Fruit fly (Drosophila melanogaster) whole organism, wandering third instar larva: ENCODE data around the gene CG10738.

Experiments
- Abd-B ChIP-seq: fragments of >200 bp; optimal IDR thresholded peaks from 2 replicates; lab custom pipeline; 2017; ENCODE audit warnings: missing biosample characterization, missing genetic modification characterization
- CG32264 ChIP-seq: fragments of 200-800 bp; sonication (Bioruptor generic); optimal IDR thresholded peaks from 2 replicates; lab custom pipeline; 2016; ENCODE audit warnings: missing biosample characterization, missing genetic modification characterization
- CG9705 ChIP-seq: fragments of 200-800 bp; sonication (Bioruptor generic); optimal IDR thresholded peaks from 2 replicates; lab custom pipeline; 2018; ENCODE audit warnings: missing biosample characterization, mild to moderate bottlenecking, missing genetic modification characterization
- CrebA ChIP-seq: fragments of 200-800 bp; sonication (Bioruptor generic); optimal IDR thresholded peaks from 2 replicates; lab custom pipeline; 2016; ENCODE audit warnings: missing biosample characterization, mild to moderate bottlenecking, missing genetic modification characterization, borderline replicate concordance
- Dfd ChIP-seq: fragments of >200 bp; optimal IDR thresholded peaks from 2 replicates; lab custom pipeline; 2017; ENCODE audit warnings: missing biosample characterization, missing genetic modification characterization
- Dif ChIP-seq: fragments of 200-275, 200-300 bp; sonication (Bioruptor generic); optimal IDR thresholded peaks from 2 replicates; lab custom pipeline; 2018; ENCODE audit warnings: missing biosample characterization, missing genetic modification characterization; ENCODE audit not compliant: partially characterized antibody
- GATAd ChIP-seq: sonication (Bioruptor generic); optimal IDR thresholded peaks from 2 replicates; lab custom pipeline; 2016; ENCODE audit warnings: missing biosample characterization, missing genetic modification characterization
- HLH106 ChIP-seq: fragments of 200-800 bp; optimal IDR thresholded peaks from 3 replicates; lab custom pipeline; 2019; ENCODE audit warnings: missing biosample characterization, mild to moderate bottlenecking, missing genetic modification characterization, moderate library complexity
- Hnf4 ChIP-seq: fragments of 200-800 bp; sonication (Bioruptor generic); optimal IDR thresholded peaks from 2 replicates; lab custom pipeline; 2016; ENCODE audit warnings: missing biosample characterization, mild to moderate bottlenecking, missing genetic modification characterization
- Hr78 ChIP-seq: fragments of >200 bp; optimal IDR thresholded peaks from 2 replicates; lab custom pipeline; 2017; ENCODE audit warnings: missing biosample characterization, missing genetic modification characterization
- Hr83 ChIP-seq: fragments of 200-300 bp; sonication (Bioruptor generic); optimal IDR thresholded peaks from 2 replicates; lab custom pipeline; 2016; ENCODE audit warnings: missing biosample characterization, mild to moderate bottlenecking, missing genetic modification characterization, moderate library complexity; ENCODE audit not compliant: poor library complexity, severe bottlenecking
- Jra ChIP-seq: sonication (Bioruptor generic); optimal IDR thresholded peaks from 2 replicates; lab custom pipeline; 2016; ENCODE audit warnings: missing biosample characterization, missing genetic modification characterization
- Mio ChIP-seq: sonication (Bioruptor generic); optimal IDR thresholded peaks from 2 replicates; lab custom pipeline; 2016; ENCODE audit warnings: missing biosample characterization, missing genetic modification characterization
- Myc ChIP-seq: fragments of >200 bp; optimal IDR thresholded peaks from 2 replicates; lab custom pipeline; 2017
- N ChIP-seq: fragments of >200 bp; optimal IDR thresholded peaks from 2 replicates; lab custom pipeline; 2018; ENCODE audit warnings: missing biosample characterization, missing external identifiers, missing genetic modification characterization
- OdsH ChIP-seq: fragments of 200-800 bp; sonication (Bioruptor generic); optimal IDR thresholded peaks from 2 replicates; lab custom pipeline; 2016; ENCODE audit warnings: missing biosample characterization, mild to moderate bottlenecking, missing genetic modification characterization
- Rel ChIP-seq, 2 experiments: fragments of 200-800 bp; sonication (Bioruptor generic) in 1 of 2; optimal IDR thresholded peaks; 2 replicates in 1 of 2; 3 replicates in 1 of 2; lab custom pipeline; 2016 to 2019; ENCODE audit warnings: mild to moderate bottlenecking in 2 of 2, missing biosample characterization in 2 of 2, missing genetic modification characterization in 2 of 2, moderate library complexity in 1 of 2
- Sp1 ChIP-seq: fragments of 200-800 bp; sonication (Bioruptor generic); optimal IDR thresholded peaks from 3 replicates; lab custom pipeline; 2019; ENCODE audit warnings: missing biosample characterization, mild to moderate bottlenecking, missing genetic modification characterization, moderate library complexity
- Vsx2 ChIP-seq: fragments of 200-300, 225-300 bp; sonication (Bioruptor generic); optimal IDR thresholded peaks from 2 replicates; lab custom pipeline; 2018; ENCODE audit warnings: missing biosample characterization, missing genetic modification characterization; ENCODE audit not compliant: partially characterized antibody
- br ChIP-seq: fragments of 200-800 bp; sonication (Bioruptor generic); optimal IDR thresholded peaks from 2 replicates; lab custom pipeline; 2016; ENCODE audit warnings: missing biosample characterization, missing genetic modification characterization
- brk ChIP-seq: fragments of 200-800 bp; sonication (Bioruptor generic); optimal IDR thresholded peaks from 2 replicates; lab custom pipeline; 2016; ENCODE audit warnings: missing biosample characterization, mild to moderate bottlenecking, missing genetic modification characterization
- dl ChIP-seq, 2 experiments: fragments of 175-275, 200-275 bp in 1 of 2; fragments of 200-275 bp in 1 of 2; sonication (Bioruptor generic); optimal IDR thresholded peaks; lab custom pipeline; 2018; ENCODE audit warnings: mild to moderate bottlenecking in 2 of 2, missing biosample characterization in 2 of 2, missing genetic modification characterization in 2 of 2, moderate library complexity in 2 of 2; ENCODE audit not compliant: partially characterized antibody in 2 of 2, insufficient read depth in 1 of 2
- dmrt93B ChIP-seq: fragments of 200-800 bp; sonication (Bioruptor generic); optimal IDR thresholded peaks from 2 replicates; lab custom pipeline; 2018; ENCODE audit warnings: missing biosample characterization, mild to moderate bottlenecking, missing genetic modification characterization
- dsf ChIP-seq: sonication (Bioruptor generic); optimal IDR thresholded peaks from 2 replicates; lab custom pipeline; 2016; ENCODE audit warnings: missing biosample characterization, missing genetic modification characterization, borderline replicate concordance
- ey ChIP-seq: fragments of 200-800 bp; sonication (Bioruptor generic); optimal IDR thresholded peaks from 2 replicates; lab custom pipeline; 2016; ENCODE audit warnings: missing biosample characterization, missing genetic modification characterization
- foxo ChIP-seq, 2 experiments: fragments of 200-800 bp; sonication (Bioruptor generic); optimal IDR thresholded peaks; 2 replicates in 1 of 2; 3 replicates in 1 of 2; lab custom pipeline; 2016 to 2017; ENCODE audit warnings: missing biosample characterization in 2 of 2, missing genetic modification characterization in 2 of 2
- fru ChIP-seq: fragments of 200-800 bp; sonication (Bioruptor generic); optimal IDR thresholded peaks from 3 replicates; lab custom pipeline; 2016; ENCODE audit warnings: missing biosample characterization, mild to moderate bottlenecking, missing genetic modification characterization
- h ChIP-seq: fragments of 200-800 bp; sonication (Bioruptor generic); optimal IDR thresholded peaks from 3 replicates; lab custom pipeline; 2016; ENCODE audit warnings: missing biosample characterization, mild to moderate bottlenecking, missing genetic modification characterization
- jim ChIP-seq: fragments of 175-275, 200-325 bp; sonication (Bioruptor generic); optimal IDR thresholded peaks from 2 replicates; lab custom pipeline; 2016; ENCODE audit warnings: missing biosample characterization, mild to moderate bottlenecking, missing genetic modification characterization
- lola ChIP-seq: fragments of >200 bp; optimal IDR thresholded peaks from 2 replicates; lab custom pipeline; 2017; ENCODE audit warnings: missing biosample characterization, missing genetic modification characterization
- pan ChIP-seq: fragments of >200 bp; optimal IDR thresholded peaks from 2 replicates; lab custom pipeline; 2017
- psq ChIP-seq: fragments of 200-800 bp; sonication (Bioruptor generic); optimal IDR thresholded peaks from 3 replicates; lab custom pipeline; 2017; ENCODE audit warnings: missing biosample characterization, mild to moderate bottlenecking, missing genetic modification characterization, moderate library complexity
- rgr ChIP-seq: fragments of 200-800 bp; sonication (Bioruptor generic); optimal IDR thresholded peaks from 3 replicates; lab custom pipeline; 2016; ENCODE audit warnings: missing biosample characterization, mild to moderate bottlenecking, missing genetic modification characterization
- sage ChIP-seq: fragments of 200-800 bp; sonication (Bioruptor generic); optimal IDR thresholded peaks from 2 replicates; lab custom pipeline; 2016; ENCODE audit warnings: missing biosample characterization, mild to moderate bottlenecking, missing genetic modification characterization
- sv ChIP-seq: fragments of 200-800 bp; sonication (Bioruptor generic); optimal IDR thresholded peaks from 3 replicates; lab custom pipeline; 2016; ENCODE audit warnings: missing biosample characterization, missing genetic modification characterization
- tai ChIP-seq: sonication (Bioruptor generic); optimal IDR thresholded peaks from 2 replicates; lab custom pipeline; 2016; ENCODE audit warnings: missing biosample characterization, missing genetic modification characterization
- usp ChIP-seq: fragments of >200 bp; optimal IDR thresholded peaks from 2 replicates; lab custom pipeline; 2017; ENCODE audit warnings: missing biosample characterization, missing genetic modification characterization
- woc ChIP-seq: sonication (Bioruptor generic); optimal IDR thresholded peaks from 2 replicates; lab custom pipeline; 2016; ENCODE audit warnings: missing biosample characterization, mild to moderate bottlenecking, missing genetic modification characterization

The CG10738 gene

DNA sequence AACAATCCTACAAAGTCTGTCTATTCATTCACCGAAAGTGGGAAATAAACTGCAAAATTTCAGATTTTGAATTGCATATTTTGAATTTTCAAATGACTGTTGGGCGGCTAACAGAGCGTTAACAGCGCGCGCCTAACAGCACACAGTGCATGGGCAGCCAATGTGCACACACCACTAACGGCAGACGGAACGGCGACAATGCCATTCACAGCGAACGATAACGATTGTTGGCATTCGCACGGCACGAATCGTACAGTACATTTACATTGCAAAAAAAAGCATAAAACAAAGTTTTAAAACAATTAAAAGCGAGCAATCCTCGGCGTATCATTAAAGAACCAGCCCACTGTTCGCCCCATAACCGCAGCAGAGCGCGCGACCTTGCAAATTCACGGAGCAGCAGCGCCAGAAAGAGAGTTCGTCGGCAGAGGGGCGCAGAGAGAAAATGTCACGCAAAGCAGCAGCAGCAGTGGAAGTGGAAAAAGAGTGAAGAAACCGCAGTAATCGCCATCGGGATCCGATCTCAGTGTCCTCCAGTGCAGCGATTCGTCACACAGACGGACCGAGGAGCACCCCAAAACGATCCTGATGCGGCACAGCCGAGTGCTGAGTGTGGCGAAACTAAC, 52.0 kb downstream of the CG10738 start, which contains the start of gene Spt20:
Gene Spt20 (plus strand): TSS at position 224 of the 626 bp plus-strand sequence.
- TF ChIP-seq lola (GFP tag; lab: Kevin White, UChicago) = no peak
- no peak for TF ChIP-seq brk (GFP tag; lab: Kevin White, UChicago)
- no peak for TF ChIP-seq Abd-B
- no peak for TF ChIP-seq CG9705 (GFP tag; lab: Kevin White, UChicago)
- TF ChIP-seq Vsx2 (GFP tag; lab: Kevin White, UChicago) = no peak
- no peak for TF ChIP-seq CG32264
- no peak for TF ChIP-seq ey (GFP tag; lab: Kevin White, UChicago)
- TF ChIP-seq Jra = no peak
- no peak for TF ChIP-seq Mio (GFP tag; lab: Kevin White, UChicago)
- no peak for TF ChIP-seq dl (GFP tag; optimal IDR thresholded peaks at IDR 0.05; lab: Kevin White, UChicago; ENCODE audit: insufficient read depth in 1 of 2, partially characterized antibody in 2 of 2)
- TF ChIP-seq woc (GFP tag; lab: Kevin White, UChicago) = no peak
- TF ChIP-seq CrebA (GFP tag; lab: Kevin White, UChicago) = no peak
- TF ChIP-seq Sp1 (GFP tag; lab: Kevin White, UChicago) = no peak
- TF ChIP-seq sv = no peak
- TF ChIP-seq Hr83 = no peak
- no peak for TF ChIP-seq usp (GFP tag; lab: Kevin White, UChicago)
- no peak for TF ChIP-seq psq (GFP tag; lab: Kevin White, UChicago)

DNA sequence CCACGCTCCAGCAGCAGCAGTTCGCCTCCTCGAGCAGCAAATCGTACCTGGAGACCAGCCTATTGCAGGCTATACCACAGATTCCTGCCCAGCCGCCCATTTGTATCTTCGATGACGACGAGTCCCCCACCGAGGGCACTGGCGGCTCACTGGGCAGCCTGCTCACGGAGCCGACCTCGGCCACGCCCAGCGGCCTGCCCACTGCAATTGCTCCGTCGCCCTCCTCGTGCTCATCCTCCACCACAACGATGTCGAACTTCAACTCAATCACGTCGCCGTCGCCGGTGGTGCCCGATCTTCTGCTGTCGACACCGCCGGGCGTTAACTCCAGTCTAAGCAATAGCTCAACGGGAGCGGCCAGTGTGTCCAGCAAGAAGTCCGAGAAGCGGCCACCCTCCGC, 53.1 kb downstream of the CG10738 start:
- TF ChIP-seq tai (no peak), br (GFP tag; lab: Kevin White, UChicago) (no peak), jim (GFP tag; lab: Kevin White, UChicago) (no peak), Abd-B (no peak), dsf (GFP tag; lab: Kevin White, UChicago) (no peak), lola (GFP tag; lab: Kevin White, UChicago) (no peak)
- TF ChIP-seq, all 38 proteins: peak for 0

DNA sequence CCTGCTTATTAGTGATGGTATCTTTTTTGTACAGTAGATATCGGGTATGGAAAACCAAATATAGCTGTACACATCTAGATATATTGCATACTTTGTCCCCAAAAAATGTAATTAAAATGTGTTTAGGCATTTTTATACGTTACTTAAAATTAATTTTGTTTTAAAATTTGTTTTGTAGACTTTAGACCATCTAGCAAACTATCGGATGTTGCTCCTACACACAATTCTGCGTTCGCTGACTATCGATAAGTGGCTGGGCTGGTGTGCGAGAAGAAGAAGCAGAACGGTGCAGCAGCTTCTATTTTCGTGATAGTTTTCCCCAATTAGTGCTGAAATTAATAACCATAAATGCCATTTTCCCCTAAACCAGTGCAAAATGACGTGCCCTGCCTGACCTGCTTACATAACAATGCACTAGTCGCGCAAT, 62.6 kb downstream of the CG10738 start, which contains the start of the genes Vps36 and Liprin-beta:
Gene Vps36 (minus strand): TSS at position 1 of the 427 bp plus-strand sequence.
Gene Liprin-beta (plus strand): TSS at position 143 of the 427 bp plus-strand sequence.
- TF ChIP-seq foxo (GFP tag; optimal IDR thresholded peaks at IDR 0.05; lab: Kevin White, UChicago) (peak in 1 of 2 experiments; percentile 93), CG32264 (peak; percentile 58), Hr83 (peak; percentile 13), usp (GFP tag; lab: Kevin White, UChicago) (no peak), CG9705 (GFP tag; lab: Kevin White, UChicago) (peak; percentile 76), Mio (GFP tag; lab: Kevin White, UChicago) (no peak), dsf (GFP tag; lab: Kevin White, UChicago) (no peak), lola (GFP tag; lab: Kevin White, UChicago) (no peak), brk (GFP tag; lab: Kevin White, UChicago) (no peak), psq (GFP tag; lab: Kevin White, UChicago) (peak; percentile 79), jim (GFP tag; lab: Kevin White, UChicago) (peak; percentile 59), h (GFP tag; lab: Kevin White, UChicago) (peak; percentile 91), pan (lab: Kevin White, UChicago) (no peak), woc (GFP tag; lab: Kevin White, UChicago) (no peak), OdsH (GFP tag; lab: Kevin White, UChicago) (peak; percentile 84), tai (no peak), HLH106 (tag; lab: Kevin White, UChicago) (peak; percentile 90), Rel (GFP tag; optimal IDR thresholded peaks at IDR 0.05; lab: Kevin White, UChicago) (no peak), Rel (tag; optimal IDR thresholded peaks at IDR 0.05; lab: Kevin White, UChicago) (no peak), Sp1 (GFP tag; lab: Kevin White, UChicago) (no peak), Myc (lab: Kevin White, UChicago) (no peak), dl (GFP tag; optimal IDR thresholded peaks at IDR 0.05; lab: Kevin White, UChicago; ENCODE audit: insufficient read depth in 1 of 2, partially characterized antibody in 2 of 2) (no peak), Hr78 (no peak), fru (GFP tag; lab: Kevin White, UChicago) (no peak), sage (GFP tag; lab: Kevin White, UChicago) (no peak), rgr (GFP tag; lab: Kevin White, UChicago) (peak; percentile 92), Jra (no peak), Dif (no peak), Hnf4 (no peak), Dfd (GFP tag; lab: Kevin White, UChicago) (no peak), sv (peak; percentile 77), Vsx2 (GFP tag; lab: Kevin White, UChicago) (no peak), GATAd (peak; percentile 66), dmrt93B (peak; percentile 71), N (GFP tag; lab: Kevin White, UChicago) (no peak), Abd-B (no peak), CrebA (GFP tag; lab: Kevin White, UChicago) (no peak), br (GFP tag; lab: Kevin White, UChicago) (peak; percentile 88), ey (GFP tag; lab: Kevin White, UChicago) (peak; percentile 91)
